Worm (Caenorhabditis elegans): Measurements from ENCODE around the gene H08J19.1.

H08J19.1 gene

DNA sequence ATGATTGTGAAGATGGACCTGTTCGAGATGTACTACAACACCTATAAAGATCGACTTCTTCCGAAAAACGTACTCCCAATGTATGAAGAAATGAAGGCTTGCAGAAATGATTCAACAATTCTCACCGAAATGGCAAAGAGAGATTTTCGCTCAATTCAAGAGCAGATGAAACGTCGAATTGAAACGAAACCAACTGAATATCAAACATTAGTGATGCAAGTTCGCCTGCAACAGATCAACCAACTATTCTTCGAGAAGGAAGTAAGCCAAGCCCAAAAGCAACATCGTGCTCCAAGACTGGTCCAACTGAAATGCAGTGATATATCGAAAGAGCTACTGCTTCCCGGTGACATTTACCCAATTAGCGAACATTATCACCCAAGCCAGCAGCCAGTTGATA, 33.0 kb upstream of the H08J19.1 start:
- TF ChIP-seq Y48G9A.11 (GFP tag; IDR thresholded peaks at IDR 0.05) (no peak), aha-1 (tag) (peak; percentile 82), egl-43 (GFP tag; IDR thresholded peaks at IDR 0.05) (0 out of 2 replicates have a peak, but pooled peaks have one; percentile 37), F44E2.7 (GFP tag; IDR thresholded peaks at IDR 0.05) (no peak)

DNA sequence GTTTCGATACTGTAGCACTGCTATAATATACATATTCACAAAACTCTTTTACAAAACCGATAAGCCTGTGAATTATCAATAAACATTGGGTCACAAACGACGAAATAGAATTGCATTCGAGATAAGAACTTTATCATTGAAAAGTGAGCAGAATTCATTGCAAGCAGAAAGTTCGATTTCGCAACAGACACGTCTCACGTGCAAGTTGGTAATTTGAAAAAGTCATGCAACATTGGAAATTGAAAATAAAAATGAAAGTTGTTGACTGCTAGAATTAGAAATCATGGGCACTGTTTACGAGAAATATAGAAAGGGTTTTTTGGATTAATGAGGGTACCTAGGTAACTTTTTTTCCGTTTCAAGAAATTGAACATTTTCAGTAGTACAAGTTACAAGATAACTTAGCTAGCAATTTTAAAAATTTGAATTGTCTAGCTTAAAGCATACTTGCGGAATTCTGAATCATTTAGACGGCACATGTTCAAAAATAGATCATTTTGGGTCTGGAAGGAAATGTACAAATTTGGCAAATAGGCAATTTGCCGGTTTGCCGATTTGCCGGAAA, 32.1 kb upstream of the H08J19.1 start:
- TF ChIP-seq snpc-1.2 (GFP tag; IDR thresholded peaks at IDR 0.05) (no peak), dmd-8 (GFP tag; IDR thresholded peaks at IDR 0.05) (0 out of 2 replicates have a peak, but pooled peaks have one; percentile 8), unc-62 (GFP tag; optimal IDR thresholded peaks at IDR 0.05 in 1 of 2) (peak in 1 of 2 experiments; percentile 90), unc-62 (tag; optimal IDR thresholded peaks at IDR 0.05) (no peak), lin-38 (GFP tag; IDR thresholded peaks at IDR 0.05) (peak; percentile 37; the same call in 1 of the 2 replicates), nhr-77 (tag; optimal IDR thresholded peaks at IDR 0.05) (peak; percentile 96), vab-7 (GFP tag; IDR thresholded peaks at IDR 0.05) (peak; percentile 17; the same call in 1 of the 2 replicates), ctbp-1 (GFP tag; IDR thresholded peaks at IDR 0.05) (0 out of 2 replicates have a peak, but pooled peaks have one; percentile 9), hif-1 (tag; optimal IDR thresholded peaks at IDR 0.05) (peak; percentile 68 to 94), aha-1 (tag) (peak; percentile 89), R02D3.7 (tag; optimal IDR thresholded peaks at IDR 0.05) (no peak), spr-1 (tag; optimal IDR thresholded peaks at IDR 0.05) (peak; percentile 33), tra-1 (GFP tag; IDR thresholded peaks at IDR 0.05) (0 out of 2 replicates have a peak, but pooled peaks have one; percentile 53), fos-1 (tag; optimal IDR thresholded peaks at IDR 0.05) (peak; percentile 81), zfp-3 (GFP tag; conservative IDR thresholded peaks at IDR 0.05) (0 out of 2 replicates have a peak, but pooled peaks have one; percentile 63), mes-2 (tag; optimal IDR thresholded peaks at IDR 0.05; ENCODE audit: poor library complexity, severe bottlenecking) (peak; percentile 40), mxl-3 (GFP tag; optimal IDR thresholded peaks at IDR 0.05) (peak; percentile 68), T26A8.4 (GFP tag; IDR thresholded peaks at IDR 0.05) (peak; percentile 78), nhr-11 (tag; optimal IDR thresholded peaks at IDR 0.05) (peak; percentile 75), mdl-1 (tag; optimal IDR thresholded peaks at IDR 0.05) (peak; percentile 52 to 93), lsy-2 (tag; optimal IDR thresholded peaks at IDR 0.05) (peak; percentile 41 to 75), jun-1 (tag; optimal IDR thresholded peaks at IDR 0.05) (peak; percentile 12), daf-19 (GFP tag; conservative IDR thresholded peaks at IDR 0.05) (no peak), pha-4 (GFP tag; IDR thresholded peaks at IDR 0.05) (no peak), pha-4 (tag; optimal IDR thresholded peaks at IDR 0.05) (peak; percentile 28), lim-7 (GFP tag; IDR thresholded peaks at IDR 0.05) (peak; percentile 48; the same call in 1 of the 2 replicates), php-3 (GFP tag; IDR thresholded peaks at IDR 0.05) (peak; percentile 82), mep-1 (tag; optimal IDR thresholded peaks at IDR 0.05) (peak; percentile 93), ceh-82 (tag; optimal IDR thresholded peaks at IDR 0.05) (no peak), lin-29 (GFP tag; IDR thresholded peaks at IDR 0.05) (no peak), nhr-10 (tag; optimal IDR thresholded peaks at IDR 0.05) (peak; percentile 93), nhr-237 (tag; optimal IDR thresholded peaks at IDR 0.05) (no peak), nhr-6 (tag; optimal IDR thresholded peaks at IDR 0.05) (peak; percentile 20), dmd-6 (GFP tag; IDR thresholded peaks at IDR 0.05) (peak; percentile 94), F49E8.2 (tag; optimal IDR thresholded peaks at IDR 0.05; ENCODE audit: borderline replicate concordance) (no peak), lin-13 (GFP tag; optimal IDR thresholded peaks at IDR 0.05) (peak; percentile 92), F26F4.8 (GFP tag; conservative IDR thresholded peaks at IDR 0.05) (no peak), dpl-1 (GFP tag; optimal IDR thresholded peaks at IDR 0.05) (peak; percentile 49), nhr-28 (tag; optimal IDR thresholded peaks at IDR 0.05) (peak; percentile 98), daf-8 (GFP tag; IDR thresholded peaks at IDR 0.05) (no peak), rbr-2 (tag; optimal IDR thresholded peaks at IDR 0.05) (no peak), egl-43 (GFP tag; IDR thresholded peaks at IDR 0.05) (no peak), pqm-1 (tag; optimal IDR thresholded peaks at IDR 0.05) (peak; percentile 95), nhr-48 (tag; optimal IDR thresholded peaks at IDR 0.05) (peak; percentile 68), lin-15B (tag; optimal IDR thresholded peaks at IDR 0.05) (no peak), lir-3 (tag; optimal IDR thresholded peaks at IDR 0.05) (no peak), F37D6.2 (tag; optimal IDR thresholded peaks at IDR 0.05) (peak; percentile 20)
